Fruit fly (Drosophila melanogaster): ENCODE results near the gene Agpat4.

The Agpat4 gene

DNA sequence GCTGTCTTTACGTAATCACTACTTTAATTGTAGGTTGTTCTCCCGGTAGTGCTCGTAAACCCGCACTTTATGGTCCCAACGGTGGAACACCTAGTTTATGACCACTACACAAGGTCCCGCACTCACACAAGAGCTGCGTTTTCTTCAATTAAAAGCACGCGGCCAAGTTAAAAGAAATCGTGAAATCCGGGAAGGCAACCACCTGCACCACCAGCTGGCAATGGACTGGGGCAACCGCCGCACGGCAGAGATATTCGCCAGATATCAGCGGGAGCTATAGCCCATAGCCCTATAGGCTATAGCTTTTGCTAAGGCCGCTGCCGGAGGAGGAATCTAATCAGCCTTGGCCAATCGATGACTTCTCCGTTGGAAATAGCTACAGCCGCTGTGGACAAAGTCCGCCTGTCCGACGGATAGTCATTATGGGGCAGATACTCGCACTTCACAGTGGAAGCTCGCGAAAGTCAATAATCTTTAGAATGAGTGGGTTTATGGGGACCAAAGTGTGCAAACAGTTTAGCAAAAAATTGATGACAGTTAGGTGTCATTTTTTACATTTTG lies 2.9 kb upstream of the Agpat4 start:
- no peak for TF ChIP-seq Blimp-1 (GFP tag; optimal IDR thresholded peaks at IDR 0.05)
- TF ChIP-seq Hr4 (GFP tag; optimal IDR thresholded peaks at IDR 0.05) = no peak
- peak; percentile 15 for TF ChIP-seq CG16779 (tag; optimal IDR thresholded peaks at IDR 0.05)
- no peak for TF ChIP-seq lz (GFP tag; optimal IDR thresholded peaks at IDR 0.05)
- peak; percentile 52 for TF ChIP-seq CG6276 (GFP tag; optimal IDR thresholded peaks at IDR 0.05)
- peak in 1 of 2 experiments; percentile 9 for TF ChIP-seq ss (GFP tag; optimal IDR thresholded peaks at IDR 0.05)
- TF ChIP-seq CG10631 (GFP tag; optimal IDR thresholded peaks at IDR 0.05) = no peak
- no peak for TF ChIP-seq CG31627 (GFP tag; optimal IDR thresholded peaks at IDR 0.05)
- no peak for TF ChIP-seq Smox (GFP tag; optimal IDR thresholded peaks at IDR 0.05)
- no peak for TF ChIP-seq CG11762 (GFP tag; optimal IDR thresholded peaks at IDR 0.05; ENCODE audit: insufficient read depth)
- no peak for TF ChIP-seq achi (GFP tag; optimal IDR thresholded peaks at IDR 0.05)
- no peak for TF ChIP-seq CG11294 (GFP tag; IDR thresholded peaks at IDR 0.05)
- no peak; the same call in 2 of the 3 replicates for TF ChIP-seq eg (GFP tag; IDR thresholded peaks at IDR 0.05)
- peak; percentile 38 for TF ChIP-seq Eip78C (GFP tag)
- TF ChIP-seq svp (GFP tag) = no peak
- no peak for TF ChIP-seq Hr38 (GFP tag; optimal IDR thresholded peaks at IDR 0.05)
- TF ChIP-seq vri (GFP tag; optimal IDR thresholded peaks at IDR 0.05) = peak; percentile 32
- TF ChIP-seq CG8119 (GFP tag; IDR thresholded peaks at IDR 0.05) = peak; percentile 51; the same call in 1 of the 3 replicates
- no peak for TF ChIP-seq Gug (GFP tag; IDR thresholded peaks at IDR 0.05)
- no peak for TF ChIP-seq fkh (GFP tag; optimal IDR thresholded peaks at IDR 0.05)
- TF ChIP-seq spab (GFP tag; optimal IDR thresholded peaks at IDR 0.05) = no peak

- TF ChIP-seq Blimp-1 (GFP tag; optimal IDR thresholded peaks at IDR 0.05) = no peak
- peak; percentile 92 for TF ChIP-seq vri (GFP tag; optimal IDR thresholded peaks at IDR 0.05)
These were observed 1.7 kb upstream of the Agpat4 start for dm6 chr3L:16383056-16383455.

DNA sequence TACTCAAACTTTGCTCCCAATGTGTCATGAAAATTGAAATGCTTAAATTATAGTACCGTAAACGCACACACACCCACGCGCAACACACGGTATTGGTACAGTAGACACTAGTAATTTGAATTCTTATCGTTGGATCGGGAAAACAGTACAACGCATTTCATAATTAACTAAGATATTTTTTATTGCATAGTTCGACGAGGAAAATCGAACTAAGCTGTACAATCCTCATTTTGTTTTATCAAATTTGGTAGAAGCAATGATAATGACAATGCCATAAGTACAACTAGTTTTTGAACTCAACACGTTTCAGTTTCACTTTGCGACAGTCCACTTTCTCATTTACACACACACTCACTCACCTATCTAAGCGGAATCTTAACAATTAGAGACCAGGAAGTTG lies 600 bp downstream of the Agpat4 start:
- TF ChIP-seq esn (GFP tag; optimal IDR thresholded peaks at IDR 0.05) (no peak), Hr39 (GFP tag; optimal IDR thresholded peaks at IDR 0.05) (no peak), Gug (GFP tag; IDR thresholded peaks at IDR 0.05) (no peak)

DNA sequence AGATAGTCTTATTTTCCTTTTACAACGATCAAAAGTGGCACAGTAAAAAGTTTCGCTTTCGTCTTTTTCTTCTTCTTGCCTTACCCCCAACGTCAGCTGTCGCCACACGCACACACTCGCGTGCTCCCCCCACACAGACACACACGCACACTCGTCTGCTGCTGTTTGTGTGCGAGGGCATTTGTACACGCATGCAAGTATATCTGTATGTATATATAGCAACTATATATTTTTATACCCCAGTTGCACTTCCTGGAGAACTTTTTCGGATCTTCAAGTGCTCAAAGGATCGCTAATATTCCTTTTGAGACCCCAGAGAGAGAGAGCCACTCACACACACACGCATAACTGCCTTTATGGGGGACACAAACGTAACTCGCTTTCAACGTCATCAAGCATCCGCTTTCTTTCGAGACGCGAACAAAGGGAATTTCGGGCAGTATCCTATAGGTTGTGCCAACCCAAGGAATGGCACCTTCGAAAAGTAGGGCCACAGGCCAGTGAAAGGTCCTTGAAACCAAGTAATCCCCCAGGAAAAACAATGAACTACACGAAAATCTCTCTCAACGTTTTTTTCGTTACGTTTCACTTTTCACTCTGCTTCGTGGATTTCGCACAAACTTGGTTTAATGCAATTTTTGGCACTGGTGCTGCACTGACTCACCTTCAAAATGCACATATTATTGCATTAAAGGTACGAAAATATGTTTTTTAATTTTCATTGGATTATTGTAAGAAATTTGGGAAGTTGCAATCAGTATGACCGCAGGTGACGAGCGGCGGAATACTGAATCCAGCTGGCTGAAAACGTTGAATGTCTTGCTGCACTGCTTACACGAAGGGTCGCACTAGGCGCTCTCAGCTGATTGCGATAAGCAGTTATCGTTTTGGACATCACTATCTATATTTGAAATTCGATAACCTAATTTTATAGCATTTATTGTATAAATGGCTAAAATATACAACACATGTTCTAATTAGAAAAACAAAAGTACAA lies 3.3 kb downstream of the Agpat4 start, which contains the start of gene roq:
TSS of gene roq (minus strand) at position 799 of the 997 bp plus-strand sequence.
- TF ChIP-seq Eip78C (GFP tag) (peak; percentile 79), lz (GFP tag; optimal IDR thresholded peaks at IDR 0.05) (peak; percentile 1), Gug (GFP tag; IDR thresholded peaks at IDR 0.05) (no peak), Eip93F (GFP tag; optimal IDR thresholded peaks at IDR 0.05) (peak; percentile 51), esn (GFP tag; optimal IDR thresholded peaks at IDR 0.05) (peak; percentile 4), Blimp-1 (GFP tag; optimal IDR thresholded peaks at IDR 0.05) (peak; percentile 89), Sox14 (GFP tag; optimal IDR thresholded peaks at IDR 0.05) (peak; percentile 76), Lpt (GFP tag; optimal IDR thresholded peaks at IDR 0.05) (peak; percentile 9), dac (GFP tag; optimal IDR thresholded peaks at IDR 0.05) (no peak), CG3032 (tag; optimal IDR thresholded peaks at IDR 0.05) (peak; percentile 10)

dm6 chr3L:16369526-16369925 lies 11.8 kb downstream of the Agpat4 start, which contains the start of gene CG18814:
Gene CG18814, plus strand, starts transcription at chr3L:16369826.
- TF ChIP-seq ss (GFP tag; optimal IDR thresholded peaks at IDR 0.05) = no peak
- no peak for TF ChIP-seq fkh (GFP tag; optimal IDR thresholded peaks at IDR 0.05)
- TF ChIP-seq CG15336 (GFP tag; IDR thresholded peaks at IDR 0.05) = no peak
- TF ChIP-seq spab (GFP tag; optimal IDR thresholded peaks at IDR 0.05) = no peak
- no peak for TF ChIP-seq Hr38 (GFP tag; optimal IDR thresholded peaks at IDR 0.05)
- TF ChIP-seq lz (GFP tag; optimal IDR thresholded peaks at IDR 0.05) = no peak
- TF ChIP-seq CG8319 (GFP tag; optimal IDR thresholded peaks at IDR 0.05) = no peak
- TF ChIP-seq achi (GFP tag; optimal IDR thresholded peaks at IDR 0.05) = no peak
- TF ChIP-seq eg (GFP tag; IDR thresholded peaks at IDR 0.05) = no peak
- no peak for TF ChIP-seq Smox (GFP tag; optimal IDR thresholded peaks at IDR 0.05)

Measured in whole organism, prepupa.